Worm (Caenorhabditis elegans) whole organism, L3 larva: Measurements from ENCODE around the gene F08H9.3.

Experiments used
- ama-1 ChIP-seq: fragments of 150-350 bp; optimal IDR thresholded peaks from 2 replicates; lab custom pipeline; 2018
- ceh-28 ChIP-seq: fragments of 150-350 bp; optimal IDR thresholded peaks from 2 replicates; lab custom pipeline; 2014; ENCODE audit warnings: missing biosample characterization, missing genetic modification reagents, missing genetic modification characterization
- jun-1 ChIP-seq: fragments of 150-350 bp; optimal IDR thresholded peaks from 2 replicates; lab custom pipeline; 2014; ENCODE audit warnings: missing biosample characterization, missing genetic modification reagents, missing genetic modification characterization
- nfya-1 ChIP-seq: sonication (generic microtip); optimal IDR thresholded peaks from 2 replicates; lab custom pipeline; 2017; ENCODE audit warnings: missing genetic modification characterization, mild to moderate bottlenecking, missing compliant biosample characterization, antibody characterized with exemption, moderate library complexity; ENCODE audit not compliant: insufficient read depth
- nhr-12 ChIP-seq: fragments of 150-350 bp; optimal IDR thresholded peaks from 2 replicates; lab custom pipeline; 2014; ENCODE audit warnings: missing biosample characterization, missing genetic modification characterization
- nhr-237 ChIP-seq: fragments of 150-350 bp; optimal IDR thresholded peaks from 2 replicates; lab custom pipeline; 2014; ENCODE audit warnings: missing biosample characterization, missing genetic modification characterization
- nhr-25 ChIP-seq: sonication (generic microtip); optimal IDR thresholded peaks from 2 replicates; lab custom pipeline; 2017; ENCODE audit warnings: missing biosample characterization, missing genetic modification characterization
- nhr-77 ChIP-seq: fragments of 150-350 bp; optimal IDR thresholded peaks from 2 replicates; lab custom pipeline; 2014; ENCODE audit warnings: missing biosample characterization, missing genetic modification characterization
- pha-4 ChIP-seq: fragments of 150-350 bp; optimal IDR thresholded peaks from 2 replicates; lab custom pipeline; 2014; ENCODE audit warnings: missing biosample characterization, missing genetic modification reagents, missing genetic modification characterization
- unc-39 ChIP-seq: sonication (generic microtip); optimal IDR thresholded peaks from 4 replicates; lab custom pipeline; 2017; ENCODE audit warnings: missing biosample characterization, missing genetic modification characterization
- ztf-11 ChIP-seq: fragments of 150-350 bp; optimal IDR thresholded peaks from 2 replicates; lab custom pipeline; 2014; ENCODE audit warnings: missing biosample characterization, missing genetic modification characterization

DNA sequence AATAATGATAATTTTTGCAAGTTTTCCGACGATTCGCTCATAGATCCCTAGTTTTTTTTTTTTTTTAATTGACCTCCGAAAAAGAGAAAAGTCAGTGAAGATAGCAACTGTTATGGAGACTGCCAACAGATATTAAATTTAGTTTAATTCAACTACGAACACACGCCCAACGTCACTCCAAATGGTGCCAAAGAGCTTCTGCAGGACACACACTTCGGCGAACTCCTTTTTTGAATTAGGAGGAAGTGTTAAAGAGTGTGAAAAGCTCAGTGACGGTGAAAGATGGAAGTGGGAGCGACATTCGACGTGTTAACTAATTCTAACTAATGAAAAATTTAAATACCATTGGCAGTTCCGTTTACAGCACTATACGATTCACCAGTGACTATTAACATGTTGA lies 51.1 kb downstream of the F08H9.3 start:
- no peak for TF ChIP-seq nhr-12 (tag; lab: Kevin White, UChicago)
- TF ChIP-seq ztf-11 (tag; lab: Kevin White, UChicago) = no peak
- no peak for TF ChIP-seq jun-1 (tag; lab: Kevin White, UChicago)
- no peak for TF ChIP-seq nhr-237 (tag; lab: Kevin White, UChicago)
- TF ChIP-seq ama-1 = peak; percentile 65
- no peak for TF ChIP-seq nhr-77
- no peak for TF ChIP-seq nfya-1 (tag; lab: Kevin White, UChicago)
- no peak for TF ChIP-seq nhr-25 (tag; lab: Kevin White, UChicago)
- no peak for TF ChIP-seq unc-39 (tag; lab: Kevin White, UChicago)
- TF ChIP-seq ceh-28 (tag; lab: Kevin White, UChicago) = no peak
- no peak for TF ChIP-seq pha-4 (tag; lab: Kevin White, UChicago)
